Worm (Caenorhabditis elegans) whole organism, L2 larva: ENCODE measurements around the gene C31H2.4.

Experiments
- ama-1 ChIP-seq: fragments of 150-350 bp; optimal IDR thresholded peaks from 2 replicates; lab custom pipeline; 2018; ENCODE audit warnings: inconsistent platforms
- lin-39 ChIP-seq: fragments of 150-350 bp; optimal IDR thresholded peaks from 2 replicates; lab custom pipeline; 2014; ENCODE audit warnings: missing biosample characterization, missing genetic modification reagents, missing genetic modification characterization
- nhr-237 ChIP-seq: fragments of 150-350 bp; optimal IDR thresholded peaks from 2 replicates; lab custom pipeline; 2014; ENCODE audit warnings: missing biosample characterization, missing genetic modification characterization
- snpc-4 ChIP-seq: fragments of 150-350 bp; optimal IDR thresholded peaks from 2 replicates; lab custom pipeline; 2014; ENCODE audit warnings: missing biosample characterization, missing genetic modification characterization
- unc-62 ChIP-seq: fragments of 150-350 bp; optimal IDR thresholded peaks from 2 replicates; lab custom pipeline; 2014; ENCODE audit warnings: missing biosample characterization, missing genetic modification reagents, missing genetic modification characterization

ce11 chrX:5121789-5122188 is 37.7 kb downstream of the C31H2.4 start:
- TF ChIP-seq ama-1 (lab: Kevin White, UChicago): no peak
- TF ChIP-seq snpc-4 (tag; lab: Kevin White, UChicago): no peak
- TF ChIP-seq unc-62 (GFP tag; lab: Kevin White, UChicago): no peak
- TF ChIP-seq nhr-237 (tag; lab: Kevin White, UChicago): no peak
- no peak for TF ChIP-seq lin-39 (tag; lab: Kevin White, UChicago)
